Fruit fly (Drosophila melanogaster) whole organism, adult: ENCODE measurements around the gene Cpr67Fb.

ENCODE experiments used
- CG33017 ChIP-seq: fragments of 200-800 bp; sonication (Bioruptor generic); optimal IDR thresholded peaks from 2 replicates; lab custom pipeline; 2018; ENCODE audit warnings: missing biosample characterization, mild to moderate bottlenecking, missing genetic modification characterization, moderate library complexity
- CG5204 ChIP-seq: fragments of 200-800 bp; sonication (Bioruptor generic); optimal IDR thresholded peaks from 2 replicates; lab custom pipeline; 2016; ENCODE audit warnings: missing biosample characterization, missing genetic modification characterization
- Mnt ChIP-seq: fragments of 200-800 bp; sonication (Bioruptor generic); optimal IDR thresholded peaks from 2 replicates; lab custom pipeline; 2016; ENCODE audit warnings: missing biosample characterization, mild to moderate bottlenecking, missing genetic modification characterization
- cic ChIP-seq: fragments of 200-800 bp; sonication (Bioruptor generic); optimal IDR thresholded peaks from 2 replicates; lab custom pipeline; 2017; ENCODE audit warnings: missing biosample characterization, mild to moderate bottlenecking, missing genetic modification characterization, moderate library complexity
- kay ChIP-seq: fragments of 200-800 bp; sonication (Bioruptor generic); peaks from one replicate; lab custom pipeline; 2016; ENCODE audit warnings: missing biosample characterization, missing genetic modification characterization, borderline replicate concordance
- pad ChIP-seq: fragments of 200-800 bp; sonication (Bioruptor generic); optimal IDR thresholded peaks from 3 replicates; lab custom pipeline; 2017; ENCODE audit warnings: missing biosample characterization, missing genetic modification characterization, mild to moderate bottlenecking, moderate library complexity, missing genetic modification reagents
- tj ChIP-seq: fragments of 200-800 bp; sonication (Bioruptor generic); optimal IDR thresholded peaks from 3 replicates; lab custom pipeline; 2017; ENCODE audit warnings: missing biosample characterization, mild to moderate bottlenecking, missing genetic modification characterization, moderate library complexity

dm6 chr3L:10942541-10942940 lies 48.6 kb downstream of the Cpr67Fb start:
- TF ChIP-seq kay = no peak
- TF ChIP-seq CG33017 (tag; lab: Kevin White, UChicago) = no peak
- TF ChIP-seq Mnt (GFP tag; lab: Kevin White, UChicago) = no peak
- TF ChIP-seq CG5204 (GFP tag; lab: Kevin White, UChicago) = no peak
- TF ChIP-seq pad = no peak
- TF ChIP-seq tj (GFP tag; lab: Kevin White, UChicago) = no peak
- TF ChIP-seq cic = no peak
